Worm (Caenorhabditis elegans) whole organism, young adult: ENCODE results near the gene F53A10.2.

Source experiments
- C06A6.2 ChIP-seq: fragments of 200-800 bp; sonication (Bioruptor generic); conservative IDR thresholded peaks from 2 replicates; pipeline ENCODE4 v1.3.6; 2022; ENCODE audit warnings: missing genetic modification characterization, missing compliant biosample characterization
- F22D6.2 ChIP-seq: sonication (generic microtip); optimal IDR thresholded peaks from 2 replicates; lab custom pipeline; 2016; ENCODE audit warnings: mild to moderate bottlenecking, missing genetic modification characterization, missing compliant biosample characterization
- F23B12.7 ChIP-seq: sonication (generic microtip); optimal IDR thresholded peaks from 2 replicates; lab custom pipeline; 2017; ENCODE audit warnings: missing genetic modification characterization, mild to moderate bottlenecking, missing compliant biosample characterization, antibody characterized with exemption, moderate library complexity; ENCODE audit not compliant: insufficient read depth
- F33H1.4 ChIP-seq: fragments of 200-800 bp; sonication (Bioruptor generic); IDR thresholded peaks from 2 replicates; pipeline ENCODE4 v1.3.6; 2022; ENCODE audit warnings: missing genetic modification reagents, missing genetic modification characterization, missing compliant biosample characterization
- F37B4.10 ChIP-seq: fragments of 200-800 bp; sonication (Bioruptor generic); IDR thresholded peaks from 2 replicates; pipeline ENCODE4 v1.3.6; 2022; ENCODE audit warnings: missing genetic modification characterization, missing compliant biosample characterization
- F52B5.7 ChIP-seq: sonication (generic microtip); optimal IDR thresholded peaks from 2 replicates; lab custom pipeline; 2016; ENCODE audit warnings: mild to moderate bottlenecking, missing genetic modification characterization, missing compliant biosample characterization
- F55B11.4 ChIP-seq: sonication (generic microtip); optimal IDR thresholded peaks from 2 replicates; lab custom pipeline; 2016; ENCODE audit warnings: missing compliant biosample characterization, missing genetic modification characterization, borderline replicate concordance; ENCODE audit not compliant: insufficient read depth
- T26A5.8 ChIP-seq: sonication (generic microtip); optimal IDR thresholded peaks from 2 replicates; lab custom pipeline; 2016; ENCODE audit warnings: missing genetic modification characterization, missing compliant biosample characterization
- Y56A3A.18 ChIP-seq: fragments of 200-800 bp; sonication (Bioruptor generic); IDR thresholded peaks from 2 replicates; pipeline ENCODE4 v1.3.6; 2022; ENCODE audit warnings: missing genetic modification reagents, missing genetic modification characterization, missing compliant biosample characterization
- akir-1 ChIP-seq: fragments of 200-800 bp; sonication (Bioruptor generic); optimal IDR thresholded peaks from 2 replicates; lab custom pipeline; 2018; ENCODE audit warnings: mild to moderate bottlenecking, missing genetic modification characterization, moderate library complexity, missing compliant biosample characterization
- aptf-2 ChIP-seq: fragments of 200-800 bp; sonication (Bioruptor generic); conservative IDR thresholded peaks from 2 replicates; pipeline ENCODE4 v1.3.6; 2022; ENCODE audit warnings: missing genetic modification reagents, missing genetic modification characterization, missing compliant biosample characterization
- aptf-3 ChIP-seq: fragments of 200-800 bp; sonication (Bioruptor generic); IDR thresholded peaks from 2 replicates; pipeline ENCODE4 v1.3.6; 2022; ENCODE audit warnings: missing genetic modification characterization, missing compliant biosample characterization
- bed-1 ChIP-seq: fragments of 200-800 bp; sonication (Bioruptor generic); IDR thresholded peaks from 2 replicates; pipeline ENCODE4 v1.3.6; 2022; ENCODE audit warnings: missing genetic modification reagents, missing genetic modification characterization, missing compliant biosample characterization
- ceh-58 ChIP-seq: fragments of 200-800 bp; sonication (Bioruptor generic); IDR thresholded peaks from 2 replicates; pipeline ENCODE4 v1.3.6; 2022; ENCODE audit warnings: missing genetic modification characterization, missing compliant biosample characterization
- ceh-79 ChIP-seq: sonication (generic microtip); optimal IDR thresholded peaks from 2 replicates; lab custom pipeline; 2017; ENCODE audit warnings: mild to moderate bottlenecking, missing genetic modification characterization, missing compliant biosample characterization
- die-1 ChIP-seq: sonication (generic microtip); optimal IDR thresholded peaks from 2 replicates; lab custom pipeline; 2016; ENCODE audit warnings: missing genotype, mild to moderate bottlenecking, missing genetic modification characterization, missing compliant biosample characterization
- dox-1 ChIP-seq: fragments of 200-800 bp; sonication (Bioruptor generic); IDR thresholded peaks from 2 replicates; pipeline ENCODE4 v1.3.6; 2022; ENCODE audit warnings: missing genetic modification reagents, missing genetic modification characterization, missing compliant biosample characterization
- egrh-3 ChIP-seq: fragments of 200-800 bp; sonication (Bioruptor generic); IDR thresholded peaks from 2 replicates; pipeline ENCODE4 v1.3.6; 2022; ENCODE audit warnings: missing genetic modification reagents, missing genetic modification characterization, missing compliant biosample characterization
- hlh-12 ChIP-seq: sonication (generic microtip); optimal IDR thresholded peaks from 2 replicates; lab custom pipeline; 2016; ENCODE audit warnings: missing genetic modification characterization, missing compliant biosample characterization
- hlh-26 ChIP-seq: fragments of 200-800 bp; sonication (Bioruptor generic); conservative IDR thresholded peaks from 2 replicates; pipeline ENCODE4 v1.3.6; 2022; ENCODE audit warnings: missing genetic modification reagents, missing genetic modification characterization, missing compliant biosample characterization
- hsf-1 ChIP-seq: fragments of 200-800 bp; sonication (Bioruptor generic); IDR thresholded peaks from 2 replicates; pipeline ENCODE4 v1.3.6; 2022; ENCODE audit warnings: missing genetic modification reagents, missing genetic modification characterization, missing compliant biosample characterization
- lin-40 ChIP-seq: sonication (generic microtip); optimal IDR thresholded peaks from 2 replicates; lab custom pipeline; 2016; ENCODE audit warnings: missing genetic modification characterization, mild to moderate bottlenecking, missing compliant biosample characterization, missing genotype, missing genetic modification reagents
- lsy-27 ChIP-seq: sonication (generic microtip); optimal IDR thresholded peaks from 2 replicates; lab custom pipeline; 2017; ENCODE audit warnings: missing genetic modification characterization, mild to moderate bottlenecking, missing compliant biosample characterization, antibody characterized with exemption, missing genotype, borderline replicate concordance; ENCODE audit not compliant: insufficient read depth
- madf-8 ChIP-seq: fragments of 200-800 bp; sonication (Bioruptor generic); conservative IDR thresholded peaks from 2 replicates; pipeline ENCODE4 v1.3.6; 2022; ENCODE audit warnings: missing genetic modification reagents, missing genetic modification characterization, missing compliant biosample characterization
- nhr-120 ChIP-seq: fragments of 200-800 bp; sonication (Bioruptor generic); IDR thresholded peaks from 2 replicates; pipeline ENCODE4 v1.3.6; 2022; ENCODE audit warnings: missing genetic modification characterization, missing compliant biosample characterization
- nhr-179 ChIP-seq: sonication (generic microtip); optimal IDR thresholded peaks from 2 replicates; lab custom pipeline; 2016; ENCODE audit warnings: mild to moderate bottlenecking, missing genetic modification characterization, missing compliant biosample characterization
- nhr-80 ChIP-seq: sonication (generic microtip); optimal IDR thresholded peaks from 2 replicates; lab custom pipeline; 2016; ENCODE audit warnings: missing genetic modification characterization, missing compliant biosample characterization
- pbrm-1 ChIP-seq: fragments of 200-800 bp; sonication (Bioruptor generic); IDR thresholded peaks from 2 replicates; pipeline ENCODE4 v1.3.6; 2022; ENCODE audit warnings: missing genetic modification reagents, missing genetic modification characterization, missing compliant biosample characterization
- rcor-1 ChIP-seq: fragments of 200-800 bp; sonication (Bioruptor generic); IDR thresholded peaks from 2 replicates; pipeline ENCODE4 v1.3.6; 2022; ENCODE audit warnings: missing genetic modification reagents, missing genetic modification characterization, missing compliant biosample characterization
- sea-2 ChIP-seq: fragments of 200-800 bp; sonication (Bioruptor generic); IDR thresholded peaks from 2 replicates; pipeline ENCODE4 v1.3.6; 2022; ENCODE audit warnings: missing genetic modification characterization, missing compliant biosample characterization
- snpc-3.4 ChIP-seq: sonication (generic microtip); optimal IDR thresholded peaks from 2 replicates; lab custom pipeline; 2017; ENCODE audit warnings: missing genetic modification characterization, mild to moderate bottlenecking, missing compliant biosample characterization, antibody characterized with exemption, moderate library complexity, missing genotype, missing genetic modification reagents
- sptf-2 ChIP-seq: fragments of 200-800 bp; sonication (Bioruptor generic); optimal IDR thresholded peaks from 2 replicates; lab custom pipeline; 2018; ENCODE audit warnings: mild to moderate bottlenecking, missing genetic modification characterization, missing compliant biosample characterization
- tbp1 ChIP-seq: fragments of 200-800 bp; sonication (Bioruptor generic); optimal IDR thresholded peaks from 2 replicates; lab custom pipeline; 2018; ENCODE audit warnings: mild to moderate bottlenecking, missing genetic modification characterization, missing compliant biosample characterization
- tlf-1 ChIP-seq: fragments of 200-800 bp; sonication (Bioruptor generic); optimal IDR thresholded peaks from 2 replicates; lab custom pipeline; 2018; ENCODE audit warnings: mild to moderate bottlenecking, missing genetic modification characterization, missing compliant biosample characterization
- unc-62 ChIP-seq: fragments of 150-350 bp; optimal IDR thresholded peaks from 2 replicates; lab custom pipeline; 2014; ENCODE audit warnings: missing biosample characterization, missing genetic modification reagents, missing genetic modification characterization
- xnd-1 ChIP-seq: sonication (generic microtip); optimal IDR thresholded peaks from 2 replicates; lab custom pipeline; 2016; ENCODE audit warnings: missing genotype, missing genetic modification reagents, missing genetic modification characterization, missing compliant biosample characterization
- zfh-2 ChIP-seq: fragments of 200-800 bp; sonication (Bioruptor generic); conservative IDR thresholded peaks from 2 replicates; pipeline ENCODE4 v1.3.6; 2022; ENCODE audit warnings: missing genetic modification reagents, missing genetic modification characterization, missing compliant biosample characterization
- zim-3 ChIP-seq: sonication (generic microtip); optimal IDR thresholded peaks from 2 replicates; lab custom pipeline; 2017; ENCODE audit warnings: mild to moderate bottlenecking, missing genetic modification characterization, moderate library complexity, missing compliant biosample characterization
- ztf-25 ChIP-seq: fragments of 200-800 bp; sonication (Bioruptor generic); IDR thresholded peaks from 2 replicates; pipeline ENCODE4 v1.3.6; 2022; ENCODE audit warnings: missing genetic modification reagents, missing genetic modification characterization, missing compliant biosample characterization

The F53A10.2 gene

ce11 chrII:1252259-1252658 lies 55.1 kb downstream of the F53A10.2 start, which contains the start of gene lin-42:
TSS of gene lin-42 (minus strand) at chrII:1252359.
- TF ChIP-seq aptf-3 (GFP tag; lab: Robert Waterston, UW) (no peak), dox-1 (GFP tag; lab: Robert Waterston, UW) (no peak), hlh-12 (no peak), zfh-2 (GFP tag; lab: Robert Waterston, UW) (no peak), aptf-2 (no peak), tlf-1 (GFP tag; lab: Kevin White, UChicago) (no peak), F23B12.7 (tag; lab: Kevin White, UChicago) (no peak), T26A5.8 (tag; lab: Kevin White, UChicago) (no peak), egrh-3 (GFP tag; lab: Robert Waterston, UW) (no peak), sea-2 (GFP tag; lab: Robert Waterston, UW) (no peak), snpc-3.4 (no peak), akir-1 (GFP tag; lab: Kevin White, UChicago) (no peak), hsf-1 (GFP tag; lab: Robert Waterston, UW) (no peak), Y56A3A.18 (GFP tag; lab: Robert Waterston, UW) (no peak), zim-3 (tag; lab: Kevin White, UChicago) (no peak)

ce11 chrII:1255637-1256036 lies 58.5 kb downstream of the F53A10.2 start, which contains the start of gene clec-119:
TSS of gene clec-119 (plus strand) at chrII:1255937.
- no peak for TF ChIP-seq madf-8 (GFP tag; lab: Robert Waterston, UW)
- TF ChIP-seq tbp1 (GFP tag; lab: Kevin White, UChicago) = no peak
- no peak for TF ChIP-seq rcor-1 (GFP tag; lab: Robert Waterston, UW)
- no peak for TF ChIP-seq lsy-27
- no peak for TF ChIP-seq F37B4.10 (GFP tag; lab: Robert Waterston, UW)
- TF ChIP-seq hlh-12 = no peak
- TF ChIP-seq lin-40 (tag; lab: Kevin White, UChicago) = no peak
- TF ChIP-seq zim-3 (tag; lab: Kevin White, UChicago) = no peak
- TF ChIP-seq F55B11.4 (tag; lab: Kevin White, UChicago) = no peak
- TF ChIP-seq unc-62 (GFP tag; lab: Kevin White, UChicago) = no peak
- TF ChIP-seq sptf-2 = no peak
- TF ChIP-seq ceh-79 (tag; lab: Kevin White, UChicago) = no peak
- TF ChIP-seq nhr-80 (tag; lab: Kevin White, UChicago) = no peak
- TF ChIP-seq ceh-58 (GFP tag; lab: Robert Waterston, UW) = no peak
- TF ChIP-seq F52B5.7 (tag; lab: Kevin White, UChicago) = no peak

- no peak for TF ChIP-seq nhr-120
- TF ChIP-seq nhr-80 (tag; lab: Kevin White, UChicago) = no peak
- TF ChIP-seq nhr-179 (tag; lab: Kevin White, UChicago) = no peak
- TF ChIP-seq F33H1.4 (GFP tag; lab: Robert Waterston, UW) = no peak
- no peak for TF ChIP-seq F22D6.2
- no peak for TF ChIP-seq C06A6.2 (GFP tag; lab: Robert Waterston, UW)
- TF ChIP-seq lsy-27 = no peak
- TF ChIP-seq pbrm-1 (GFP tag; lab: Robert Waterston, UW) = no peak
- no peak for TF ChIP-seq bed-1 (GFP tag; lab: Robert Waterston, UW)
- no peak for TF ChIP-seq rcor-1 (GFP tag; lab: Robert Waterston, UW)
- no peak for TF ChIP-seq ztf-25
- TF ChIP-seq die-1 (tag; lab: Kevin White, UChicago) = no peak
- TF ChIP-seq hlh-26 (GFP tag; lab: Robert Waterston, UW) = no peak
- no peak for TF ChIP-seq xnd-1 (tag; lab: Kevin White, UChicago)
- TF ChIP-seq F23B12.7 (tag; lab: Kevin White, UChicago) = no peak
Observed at ce11 chrII:1256742-1257141, 59.6 kb downstream of the F53A10.2 start.
